Worm (Caenorhabditis elegans) whole organism, L1 larva: ENCODE results near the gene ugt-7.
A peak's percentile ranks its signal among the peaks of the same experiment; 100 is the strongest.

Source experiments
- C16A3.4 ChIP-seq: fragments of 150-350 bp; optimal IDR thresholded peaks from 2 replicates; lab custom pipeline; 2014; ENCODE audit warnings: missing biosample characterization, missing genetic modification characterization
- aha-1 ChIP-seq: fragments of 150-350 bp; optimal IDR thresholded peaks from 2 replicates; lab custom pipeline; 2014; ENCODE audit warnings: missing biosample characterization, missing genetic modification characterization
- alr-1 ChIP-seq: fragments of 200-800 bp; sonication (Bioruptor generic); optimal IDR thresholded peaks from 2 replicates; lab custom pipeline; 2018; ENCODE audit warnings: borderline replicate concordance, mild to moderate bottlenecking, missing genetic modification characterization, missing compliant biosample characterization
- blmp-1 ChIP-seq: fragments of 150-350 bp; optimal IDR thresholded peaks from 2 replicates; lab custom pipeline; 2014; ENCODE audit warnings: missing biosample characterization, missing genetic modification characterization
- ceh-88 ChIP-seq: fragments of 200-800 bp; sonication (Bioruptor generic); IDR thresholded peaks from 2 replicates; pipeline ENCODE4 v1.3.6; 2022; ENCODE audit warnings: missing genetic modification characterization, missing compliant biosample characterization
- dsc-1 ChIP-seq: sonication (generic microtip); optimal IDR thresholded peaks from 2 replicates; lab custom pipeline; 2016; ENCODE audit warnings: mild to moderate bottlenecking, missing genetic modification characterization, missing compliant biosample characterization
- elt-2 ChIP-seq: sonication (generic microtip); optimal IDR thresholded peaks from 2 replicates; lab custom pipeline; 2016; ENCODE audit warnings: missing genetic modification characterization, mild to moderate bottlenecking, inconsistent platforms, missing compliant biosample characterization, missing genetic modification reagents
- elt-3 ChIP-seq, 6 experiments: fragments of 150-350 bp in 1 of 6; sonication (generic microtip); optimal IDR thresholded peaks; 2 replicates each; lab custom pipeline; 2017 to 2018; ENCODE audit warnings: missing biosample characterization in 6 of 6, missing genetic modification characterization in 6 of 6, inconsistent platforms in 1 of 6
- fkh-10 ChIP-seq: sonication (generic microtip); optimal IDR thresholded peaks from 2 replicates; lab custom pipeline; 2017; ENCODE audit warnings: missing biosample characterization, missing genetic modification reagents, missing genetic modification characterization
- fkh-4 ChIP-seq: sonication (generic microtip); optimal IDR thresholded peaks from 2 replicates; lab custom pipeline; 2016; ENCODE audit warnings: missing compliant biosample characterization, missing genetic modification characterization, borderline replicate concordance
- grh-1 ChIP-seq: fragments of 200-800 bp; sonication (Bioruptor generic); IDR thresholded peaks from 2 replicates; pipeline ENCODE4 v1.3.6; 2022; ENCODE audit warnings: missing genetic modification reagents, missing genetic modification characterization, missing compliant biosample characterization
- hlh-17 ChIP-seq: fragments of 200-800 bp; sonication (Bioruptor generic); optimal IDR thresholded peaks from 2 replicates; lab custom pipeline; 2018; ENCODE audit warnings: missing genetic modification characterization, mild to moderate bottlenecking, missing compliant biosample characterization, moderate library complexity, borderline replicate concordance
- isw-1 ChIP-seq: fragments of 200-800 bp; sonication (Bioruptor generic); IDR thresholded peaks from 2 replicates; pipeline ENCODE4 v1.3.6; 2022; ENCODE audit warnings: missing genetic modification characterization, missing compliant biosample characterization
- lin-13 ChIP-seq: fragments of 150-350 bp; optimal IDR thresholded peaks from 2 replicates; lab custom pipeline; 2014; ENCODE audit warnings: missing biosample characterization, missing genetic modification reagents, missing genetic modification characterization
- lin-14 ChIP-seq: fragments of 200-800 bp; sonication (Bioruptor generic); optimal IDR thresholded peaks from 2 replicates; lab custom pipeline; 2018; ENCODE audit warnings: mild to moderate bottlenecking, missing genetic modification characterization, moderate library complexity, missing compliant biosample characterization
- lin-35 ChIP-seq, 2 experiments: fragments of 150-350 bp; optimal IDR thresholded peaks; 2 replicates each; lab custom pipeline; 2014; ENCODE audit warnings: missing biosample characterization in 2 of 2, missing genetic modification characterization in 2 of 2, missing genetic modification reagents in 2 of 2
- lin-39 ChIP-seq: fragments of 150-350 bp; optimal IDR thresholded peaks from 2 replicates; lab custom pipeline; 2014; ENCODE audit warnings: missing biosample characterization, missing genetic modification reagents, missing genetic modification characterization
- mab-9 ChIP-seq: fragments of 200-800 bp; sonication (Bioruptor generic); IDR thresholded peaks from 2 replicates; pipeline ENCODE4 v1.3.6; 2022; ENCODE audit warnings: missing genetic modification reagents, missing genetic modification characterization, missing compliant biosample characterization
- mef-2 ChIP-seq: fragments of 150-350 bp; optimal IDR thresholded peaks from 2 replicates; lab custom pipeline; 2014; ENCODE audit warnings: missing biosample characterization, missing genetic modification characterization
- mep-1 ChIP-seq: fragments of 150-350 bp; optimal IDR thresholded peaks from 2 replicates; lab custom pipeline; 2014; ENCODE audit warnings: missing biosample characterization, missing genetic modification characterization
- nhr-20 ChIP-seq: sonication (generic microtip); optimal IDR thresholded peaks from 2 replicates; lab custom pipeline; 2016; ENCODE audit warnings: mild to moderate bottlenecking, missing genetic modification characterization, missing compliant biosample characterization
- nhr-47 ChIP-seq: sonication (generic microtip); optimal IDR thresholded peaks from 2 replicates; lab custom pipeline; 2016; ENCODE audit warnings: mild to moderate bottlenecking, missing genetic modification characterization, moderate library complexity, missing compliant biosample characterization
- nhr-71 ChIP-seq: sonication (generic microtip); optimal IDR thresholded peaks from 2 replicates; lab custom pipeline; 2016; ENCODE audit warnings: mild to moderate bottlenecking, missing genetic modification characterization, moderate library complexity, missing compliant biosample characterization
- nhr-77 ChIP-seq: fragments of 150-350 bp; optimal IDR thresholded peaks from 2 replicates; lab custom pipeline; 2014; ENCODE audit warnings: missing biosample characterization, missing genetic modification characterization
- nhr-85 ChIP-seq: sonication (generic microtip); peaks from one replicate; lab custom pipeline; 2016; ENCODE audit warnings: missing genetic modification characterization, inconsistent platforms, missing compliant biosample characterization
- nhr-90 ChIP-seq: sonication (generic microtip); optimal IDR thresholded peaks from 2 replicates; lab custom pipeline; 2016; ENCODE audit warnings: mild to moderate bottlenecking, missing genetic modification characterization, missing compliant biosample characterization; ENCODE audit not compliant: poor library complexity
- pag-3 ChIP-seq: sonication (generic microtip); optimal IDR thresholded peaks from 2 replicates; lab custom pipeline; 2017; ENCODE audit warnings: missing genetic modification characterization, mild to moderate bottlenecking, missing compliant biosample characterization, antibody characterized with exemption, borderline replicate concordance; ENCODE audit not compliant: insufficient read depth
- pqm-1 ChIP-seq: sonication (generic microtip); optimal IDR thresholded peaks from 3 replicates; lab custom pipeline; 2017; ENCODE audit warnings: missing biosample characterization, missing genetic modification characterization
- snpc-4 ChIP-seq: fragments of 150-350 bp; optimal IDR thresholded peaks from 2 replicates; lab custom pipeline; 2014; ENCODE audit warnings: missing biosample characterization, missing genetic modification characterization
- snu-23 ChIP-seq: sonication (generic microtip); optimal IDR thresholded peaks from 2 replicates; lab custom pipeline; 2016; ENCODE audit warnings: missing genetic modification characterization, missing compliant biosample characterization
- unc-30 ChIP-seq: sonication (generic microtip); optimal IDR thresholded peaks from 2 replicates; lab custom pipeline; 2017; ENCODE audit warnings: missing biosample characterization, missing genetic modification characterization
- unc-62 ChIP-seq: fragments of 150-350 bp; optimal IDR thresholded peaks from 2 replicates; lab custom pipeline; 2014; ENCODE audit warnings: missing biosample characterization, missing genetic modification reagents, missing genetic modification characterization
- vab-15 ChIP-seq: sonication (generic microtip); optimal IDR thresholded peaks from 2 replicates; lab custom pipeline; 2017; ENCODE audit warnings: missing genotype, mild to moderate bottlenecking, missing genetic modification characterization, missing compliant biosample characterization
- zag-1 ChIP-seq: fragments of 150-350 bp; optimal IDR thresholded peaks from 2 replicates; lab custom pipeline; 2014; ENCODE audit warnings: missing biosample characterization, missing genetic modification characterization
- ztf-11 ChIP-seq, 2 experiments: sonication (generic microtip); optimal IDR thresholded peaks; 2 replicates each; lab custom pipeline; 2016 to 2017; ENCODE audit warnings: missing genetic modification characterization in 2 of 2, missing biosample characterization in 1 of 2, missing compliant biosample characterization in 1 of 2

Gene ugt-7

ce11 chrV:5046558-5046957 lies 46.2 kb upstream of the ugt-7 start:
- TF ChIP-seq mab-9, result no peak
- no peak for TF ChIP-seq pqm-1
- no peak for TF ChIP-seq vab-15 (tag; lab: Kevin White, UChicago)
- TF ChIP-seq fkh-10 (GFP tag; lab: Kevin White, UChicago), result no peak

ce11 chrV:5046103-5046502 lies 45.7 kb upstream of the ugt-7 start, which contains the start of gene exc-14:
Gene exc-14, minus strand, starts transcription at chrV:5046203.
- TF ChIP-seq C16A3.4 (tag; lab: Kevin White, UChicago) (no peak), ceh-88 (GFP tag; lab: Robert Waterston, UW) (no peak), snpc-4 (tag; lab: Kevin White, UChicago) (no peak), nhr-20 (no peak)

- TF ChIP-seq mab-9, result no peak
- TF ChIP-seq blmp-1 (tag; lab: Kevin White, UChicago), result peak; percentile 71
These were observed 40.6 kb upstream of the ugt-7 start, which contains the start of gene K11D12.8 for ce11 chrV:5040925-5041324. Gene K11D12.8, minus strand, starts transcription at chrV:5041001.

ce11 chrV:5039559-5039958 lies 39.2 kb upstream of the ugt-7 start, which contains the start of gene K11D12.11:
Gene K11D12.11, minus strand, starts transcription at chrV:5039600.
- TF ChIP-seq snu-23 (GFP tag; lab: Kevin White, UChicago), result no peak
- peak; percentile 83 for TF ChIP-seq fkh-4
- TF ChIP-seq dsc-1 (tag; lab: Kevin White, UChicago), result peak; percentile 97
- no peak for TF ChIP-seq snpc-4 (tag; lab: Kevin White, UChicago)
- TF ChIP-seq unc-30 (tag; lab: Kevin White, UChicago), result no peak

ce11 chrV:5038449-5038848 lies 38.1 kb upstream of the ugt-7 start:
- TF ChIP-seq fkh-4 (no peak), grh-1 (GFP tag; lab: Robert Waterston, UW) (peak; percentile 54), pag-3 (tag; lab: Kevin White, UChicago) (no peak), elt-3 (tag; optimal IDR thresholded peaks at IDR 0.05; lab: Kevin White, UChicago) (peak in 1 of 6 experiments; percentile 23), lin-35 (GFP tag; optimal IDR thresholded peaks at IDR 0.05; lab: Kevin White, UChicago) (peak in 1 of 2 experiments; percentile 5), isw-1 (GFP tag; lab: Robert Waterston, UW) (no peak), nhr-85 (tag; lab: Kevin White, UChicago) (peak; percentile 85), lin-14 (GFP tag; lab: Kevin White, UChicago) (peak; percentile 48), blmp-1 (tag; lab: Kevin White, UChicago) (peak; percentile 83), lin-39 (tag; lab: Kevin White, UChicago) (no peak)

- TF ChIP-seq alr-1 (tag; lab: Kevin White, UChicago) (no peak), fkh-10 (GFP tag; lab: Kevin White, UChicago) (no peak), elt-2 (no peak), mep-1 (tag; lab: Kevin White, UChicago) (no peak), unc-30 (tag; lab: Kevin White, UChicago) (no peak), unc-62 (no peak), nhr-47 (tag; lab: Kevin White, UChicago) (no peak)
These were observed 36.0 kb upstream of the ugt-7 start, which contains the start of gene K11D12.7 for ce11 chrV:5036364-5036763. Gene K11D12.7, minus strand, starts transcription at chrV:5036464.

ce11 chrV:5035058-5035457 lies 34.7 kb upstream of the ugt-7 start, which contains the start of gene K11D12.6:
Gene K11D12.6, minus strand, starts transcription at chrV:5035158.
- TF ChIP-seq nhr-71 (tag; lab: Kevin White, UChicago), result no peak
- TF ChIP-seq hlh-17 (GFP tag; lab: Kevin White, UChicago), result no peak
- no peak for TF ChIP-seq zag-1
- no peak for TF ChIP-seq pag-3 (tag; lab: Kevin White, UChicago)
- no peak for TF ChIP-seq lin-13 (GFP tag; lab: Kevin White, UChicago)
- no peak for TF ChIP-seq aha-1
- no peak for TF ChIP-seq fkh-4
- TF ChIP-seq nhr-77 (tag; lab: Kevin White, UChicago), result no peak
- TF ChIP-seq nhr-90 (tag; lab: Kevin White, UChicago), result no peak
- TF ChIP-seq mef-2, result no peak
- TF ChIP-seq ztf-11 (tag; optimal IDR thresholded peaks at IDR 0.05; lab: Kevin White, UChicago), result no peak
